Fruit fly (Drosophila melanogaster) whole organism, embryonic: Measurements from ENCODE around the gene Evi5.
A peak's percentile ranks its signal among the peaks of the same experiment; 100 is the strongest.

Source experiments
- ATbp ChIP-seq: fragments of 200-800 bp; sonication (Bioruptor generic); optimal IDR thresholded peaks from 2 replicates; lab custom pipeline; 2017; ENCODE audit warnings: missing biosample characterization, mild to moderate bottlenecking, missing genetic modification characterization, missing genetic modification reagents
- CG10274 ChIP-seq: fragments of 200-800 bp; sonication (Bioruptor generic); optimal IDR thresholded peaks from 3 replicates; lab custom pipeline; 2017; ENCODE audit warnings: missing biosample characterization, mild to moderate bottlenecking, missing genetic modification characterization
- CG11085 ChIP-seq: fragments of 200-800 bp; sonication (Bioruptor generic); IDR thresholded peaks from 2 replicates; pipeline ENCODE4 v1.3.6; 2022; ENCODE audit warnings: missing biosample characterization, missing genetic modification characterization
- CG13296 ChIP-seq: fragments of 200-800 bp; sonication (Bioruptor generic); optimal IDR thresholded peaks from 3 replicates; lab custom pipeline; 2018; ENCODE audit warnings: missing biosample characterization, mild to moderate bottlenecking, missing genetic modification characterization
- CG14014 ChIP-seq: fragments of 200-800 bp; sonication (Bioruptor generic); IDR thresholded peaks from 2 replicates; pipeline ENCODE4 v1.3.6; 2022; ENCODE audit warnings: missing biosample characterization, missing genetic modification characterization
- CG1603 ChIP-seq: fragments of 200-800 bp; sonication (Bioruptor generic); optimal IDR thresholded peaks from 2 replicates; lab custom pipeline; 2019; ENCODE audit warnings: missing biosample characterization, mild to moderate bottlenecking, missing genetic modification characterization, moderate library complexity
- CG1647 ChIP-seq: fragments of 200-800 bp; sonication (Bioruptor generic); optimal IDR thresholded peaks from 3 replicates; lab custom pipeline; 2016; ENCODE audit warnings: missing biosample characterization, missing genetic modification characterization
- CG17385 ChIP-seq: fragments of 200-800 bp; sonication (Bioruptor generic); optimal IDR thresholded peaks from 3 replicates; lab custom pipeline; 2018; ENCODE audit warnings: missing biosample characterization, mild to moderate bottlenecking, missing genetic modification characterization
- CG1792 ChIP-seq: fragments of 200-800 bp; sonication (Bioruptor generic); optimal IDR thresholded peaks from 2 replicates; lab custom pipeline; 2016; ENCODE audit warnings: missing biosample characterization, missing genetic modification characterization
- CG30403 ChIP-seq: fragments of 200-800 bp; sonication (Bioruptor generic); optimal IDR thresholded peaks from 3 replicates; lab custom pipeline; 2016; ENCODE audit warnings: missing biosample characterization, missing genetic modification characterization
- CG3163 ChIP-seq: fragments of 200-800 bp; sonication (Bioruptor generic); optimal IDR thresholded peaks from 3 replicates; lab custom pipeline; 2016; ENCODE audit warnings: missing biosample characterization, missing genetic modification characterization
- CG3995 ChIP-seq: fragments of 200-800 bp; sonication (Bioruptor generic); optimal IDR thresholded peaks from 3 replicates; lab custom pipeline; 2016; ENCODE audit warnings: missing biosample characterization, missing genetic modification characterization
- CG7271 ChIP-seq: fragments of 200-800 bp; sonication (Bioruptor generic); optimal IDR thresholded peaks from 2 replicates; lab custom pipeline; 2018; ENCODE audit warnings: missing biosample characterization, mild to moderate bottlenecking, missing genetic modification characterization, moderate library complexity
- CG8944 ChIP-seq: fragments of 200-800 bp; sonication (Bioruptor generic); optimal IDR thresholded peaks from 3 replicates; lab custom pipeline; 2016; ENCODE audit warnings: missing biosample characterization, missing genetic modification characterization
- CG9932 ChIP-seq: fragments of 200-800 bp; sonication (Bioruptor generic); IDR thresholded peaks from 2 replicates; pipeline ENCODE4 v1.3.6; 2022; ENCODE audit warnings: missing biosample characterization, missing genetic modification characterization
- D19A ChIP-seq: fragments of 200-800 bp; optimal IDR thresholded peaks from 3 replicates; lab custom pipeline; 2019; ENCODE audit warnings: missing biosample characterization, mild to moderate bottlenecking, missing genetic modification characterization, moderate library complexity
- Deaf1 ChIP-seq: fragments of 200-800 bp; optimal IDR thresholded peaks from 3 replicates; lab custom pipeline; 2019; ENCODE audit warnings: missing biosample characterization, mild to moderate bottlenecking, missing genetic modification characterization, moderate library complexity
- Dp ChIP-seq: fragments of 200-800 bp; sonication (Bioruptor generic); optimal IDR thresholded peaks from 2 replicates; lab custom pipeline; 2018; ENCODE audit warnings: missing biosample characterization, mild to moderate bottlenecking, missing genetic modification characterization, moderate library complexity
- Fer3 ChIP-seq: fragments of 200-800 bp; sonication (Bioruptor generic); optimal IDR thresholded peaks from 2 replicates; lab custom pipeline; 2018; ENCODE audit warnings: missing biosample characterization, mild to moderate bottlenecking, missing genetic modification characterization, moderate library complexity
- Gsc ChIP-seq: fragments of 200-800 bp; sonication (Bioruptor generic); IDR thresholded peaks from 2 replicates; pipeline ENCODE4 v1.3.6; 2022; ENCODE audit warnings: missing biosample characterization, missing genetic modification characterization
- Hsf ChIP-seq: fragments of 200-800 bp; sonication (Bioruptor generic); optimal IDR thresholded peaks from 3 replicates; lab custom pipeline; 2016; ENCODE audit warnings: missing biosample characterization, missing genetic modification characterization
- NFAT ChIP-seq: fragments of 200-800 bp; sonication (Bioruptor generic); IDR thresholded peaks from 2 replicates; pipeline ENCODE4 v1.3.6; 2022; ENCODE audit warnings: missing biosample characterization, missing genetic modification characterization
- Xrp1 ChIP-seq: fragments of 200-800 bp; sonication (Bioruptor generic); IDR thresholded peaks from 2 replicates; pipeline ENCODE4 v1.3.6; 2022; ENCODE audit warnings: missing biosample characterization, missing genetic modification characterization
- YL-1 ChIP-seq: fragments of 200-800 bp; sonication (Bioruptor generic); optimal IDR thresholded peaks from 3 replicates; lab custom pipeline; 2017; ENCODE audit warnings: missing biosample characterization, mild to moderate bottlenecking, missing genetic modification characterization
- ase ChIP-seq: fragments of 200-800 bp; sonication (Bioruptor generic); IDR thresholded peaks from 3 replicates; pipeline ENCODE4 v1.3.6; 2022; ENCODE audit warnings: missing biosample characterization, missing genetic modification characterization
- bsh ChIP-seq, 2 experiments: fragments of 200-800 bp; sonication (Bioruptor generic); optimal IDR thresholded peaks; 2 replicates each; lab custom pipeline; 2017 to 2018; ENCODE audit warnings: mild to moderate bottlenecking in 2 of 2, missing biosample characterization in 2 of 2, missing genetic modification characterization in 2 of 2, moderate library complexity in 1 of 2
- cg ChIP-seq: fragments of 200-800 bp; sonication (Bioruptor generic); optimal IDR thresholded peaks from 3 replicates; lab custom pipeline; 2019; ENCODE audit warnings: missing biosample characterization, mild to moderate bottlenecking, missing genetic modification characterization, moderate library complexity
- chinmo ChIP-seq: fragments of 200-800 bp; sonication (Bioruptor generic); IDR thresholded peaks from 4 replicates; pipeline ENCODE4 v1.3.6; 2022; ENCODE audit warnings: missing biosample characterization, missing genetic modification characterization; ENCODE audit not compliant: partially characterized antibody
- chm ChIP-seq: fragments of 200-800 bp; sonication (Bioruptor generic); IDR thresholded peaks from 2 replicates; pipeline ENCODE4 v1.3.6; 2022; ENCODE audit warnings: missing biosample characterization, missing genetic modification characterization
- chn ChIP-seq: fragments of 200-800 bp; sonication (Bioruptor generic); optimal IDR thresholded peaks from 2 replicates; lab custom pipeline; 2016; ENCODE audit warnings: missing biosample characterization, missing genetic modification characterization
- disco-r ChIP-seq: fragments of 200-800 bp; sonication (Bioruptor generic); optimal IDR thresholded peaks from 2 replicates; lab custom pipeline; 2016; ENCODE audit warnings: missing biosample characterization, missing genetic modification characterization
- fd102C ChIP-seq: fragments of 200-800 bp; sonication (Bioruptor generic); optimal IDR thresholded peaks from 2 replicates; lab custom pipeline; 2018; ENCODE audit warnings: missing biosample characterization, mild to moderate bottlenecking, missing genetic modification characterization, moderate library complexity
- fd3F ChIP-seq: fragments of 200-800 bp; sonication (Bioruptor generic); optimal IDR thresholded peaks from 2 replicates; lab custom pipeline; 2018; ENCODE audit warnings: missing biosample characterization, mild to moderate bottlenecking, missing genetic modification characterization, moderate library complexity
- ftz-f1 ChIP-seq: fragments of 200-800 bp; sonication (Bioruptor generic); optimal IDR thresholded peaks from 2 replicates; lab custom pipeline; 2016; ENCODE audit warnings: missing biosample characterization, missing genetic modification characterization
- gsb ChIP-seq: fragments of 200-800 bp; sonication (Bioruptor generic); IDR thresholded peaks from 2 replicates; pipeline ENCODE4 v1.3.6; 2022; ENCODE audit warnings: missing biosample characterization, missing genetic modification characterization
- hkb ChIP-seq, 2 experiments: fragments of 200-800 bp in 1 of 2; fragments of >200 bp in 1 of 2; sonication (Bioruptor generic) in 1 of 2; IDR thresholded peaks in 1 of 2; optimal IDR thresholded peaks in 1 of 2; 2 replicates each; pipeline versions ENCODE4 v1.3.6 to Lab custom; 2017 to 2022; ENCODE audit warnings: missing biosample characterization in 1 of 2, missing genetic modification characterization in 1 of 2
- jigr1 ChIP-seq: fragments of 200-800 bp; sonication (Bioruptor generic); IDR thresholded peaks from 3 replicates; pipeline ENCODE4 v1.3.6; 2022; ENCODE audit warnings: missing biosample characterization, missing genetic modification characterization
- kah ChIP-seq: fragments of 200-800 bp; sonication (Bioruptor generic); optimal IDR thresholded peaks from 2 replicates; lab custom pipeline; 2018; ENCODE audit warnings: missing biosample characterization, mild to moderate bottlenecking, missing genetic modification characterization
- maf-S ChIP-seq: fragments of 200-800 bp; sonication (Bioruptor generic); optimal IDR thresholded peaks from 2 replicates; lab custom pipeline; 2016; ENCODE audit warnings: missing biosample characterization, missing genetic modification characterization
- nom ChIP-seq: fragments of 200-800 bp; sonication (Bioruptor generic); optimal IDR thresholded peaks from 2 replicates; lab custom pipeline; 2017; ENCODE audit warnings: missing biosample characterization, missing genetic modification characterization, mild to moderate bottlenecking, moderate library complexity, missing genetic modification reagents
- oc ChIP-seq: fragments of 200-800 bp; sonication (Bioruptor generic); optimal IDR thresholded peaks from 2 replicates; lab custom pipeline; 2018; ENCODE audit warnings: missing biosample characterization, mild to moderate bottlenecking, missing genetic modification characterization, moderate library complexity
- otp ChIP-seq: fragments of 200-800 bp; sonication (Bioruptor generic); IDR thresholded peaks from 3 replicates; pipeline ENCODE4, ENCODE4 v1.3.6; 2022; ENCODE audit warnings: missing biosample characterization, missing genetic modification characterization
- pho ChIP-seq: fragments of 200-800 bp; sonication (Bioruptor generic); optimal IDR thresholded peaks from 2 replicates; lab custom pipeline; 2016; ENCODE audit warnings: missing biosample characterization, missing genetic modification characterization
- run ChIP-seq: fragments of 200-800 bp; sonication (Bioruptor generic); optimal IDR thresholded peaks from 3 replicates; lab custom pipeline; 2018; ENCODE audit warnings: missing biosample characterization, mild to moderate bottlenecking, missing genetic modification characterization
- sens ChIP-seq: fragments of 200-800 bp; sonication (Bioruptor generic); peaks from one replicate; lab custom pipeline; 2016; ENCODE audit warnings: missing biosample characterization, missing genetic modification characterization
- shn ChIP-seq: fragments of 200-800 bp; sonication (Bioruptor generic); optimal IDR thresholded peaks from 3 replicates; lab custom pipeline; 2016; ENCODE audit warnings: missing biosample characterization, missing genetic modification characterization
- sim ChIP-seq: fragments of 200-800 bp; sonication (Bioruptor generic); IDR thresholded peaks from 2 replicates; pipeline ENCODE4 v1.3.6; 2022; ENCODE audit warnings: missing biosample characterization, missing genetic modification characterization
- sisA ChIP-seq: fragments of 200-800 bp; sonication (Bioruptor generic); IDR thresholded peaks from 2 replicates; pipeline ENCODE4 v1.3.6; 2022; ENCODE audit warnings: missing biosample characterization, missing genetic modification characterization
- stc ChIP-seq: fragments of 200-800 bp; sonication (Bioruptor generic); IDR thresholded peaks from 2 replicates; pipeline ENCODE4 v1.3.6; 2022; ENCODE audit warnings: missing biosample characterization, missing genetic modification characterization
- vnd ChIP-seq: fragments of 200-800 bp; sonication (Bioruptor generic); IDR thresholded peaks from 3 replicates; pipeline ENCODE4 v1.3.6; 2022; ENCODE audit warnings: missing biosample characterization, missing genetic modification characterization; ENCODE audit not compliant: partially characterized antibody
- yki ChIP-seq: fragments of >200 bp; optimal IDR thresholded peaks from 3 replicates; lab custom pipeline; 2018

The Evi5 gene

DNA sequence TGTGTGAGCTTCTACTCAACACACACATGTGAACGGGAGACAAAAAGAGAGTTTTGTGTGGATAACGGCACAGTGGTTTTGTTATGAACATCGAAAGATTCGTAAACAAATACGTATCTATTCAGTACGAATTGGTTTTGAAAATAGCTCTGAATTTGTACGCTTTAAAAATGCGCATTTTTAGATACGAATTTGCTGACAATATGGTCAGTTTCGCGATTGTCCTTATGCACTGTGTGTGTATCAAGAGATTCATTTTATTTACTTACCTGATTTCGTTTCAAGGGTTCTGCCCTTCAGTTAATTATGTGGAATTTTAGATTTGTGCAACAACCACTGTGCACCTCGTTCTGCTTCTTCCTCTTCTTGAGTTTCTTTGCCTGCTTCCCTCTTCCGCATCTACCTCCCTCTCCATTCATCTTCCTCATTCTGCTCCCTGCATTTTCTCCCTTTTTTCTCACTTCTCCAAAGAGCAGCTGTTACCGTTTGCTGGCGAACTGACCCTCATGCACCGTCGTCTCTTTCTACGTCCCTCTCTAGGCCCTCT, 40.6 kb upstream of the Evi5 start (continued):
- no peak; the same call in 1 of the 2 replicates for TF ChIP-seq Gsc (GFP tag; lab: Robert Waterston, UW)
- TF ChIP-seq chn (GFP tag; lab: Kevin White, UChicago): peak; percentile 75
- peak; percentile 73 for TF ChIP-seq D19A (tag; lab: Kevin White, UChicago)
- TF ChIP-seq yki (lab: Kevin White, UChicago): no peak
- peak; percentile 35 for TF ChIP-seq Deaf1 (tag; lab: Kevin White, UChicago)
- TF ChIP-seq fd102C (GFP tag; lab: Kevin White, UChicago): no peak
- TF ChIP-seq maf-S (GFP tag; lab: Kevin White, UChicago): peak; percentile 55
- TF ChIP-seq CG17385 (GFP tag; lab: Kevin White, UChicago): peak; percentile 89
- TF ChIP-seq ATbp (GFP tag; lab: Kevin White, UChicago): peak; percentile 81
- TF ChIP-seq CG3163 (GFP tag; lab: Kevin White, UChicago): peak; percentile 50
- peak; percentile 89 for TF ChIP-seq nom (GFP tag; lab: Kevin White, UChicago)
- TF ChIP-seq CG1603 (tag; lab: Kevin White, UChicago): peak; percentile 86
- TF ChIP-seq stc: no peak
- no peak for TF ChIP-seq chinmo
- TF ChIP-seq ase (GFP tag; lab: Robert Waterston, UW): peak; percentile 40; the same call in 1 of the 3 replicates
- peak; percentile 53 for TF ChIP-seq oc (tag; lab: Kevin White, UChicago)
- TF ChIP-seq vnd (GFP tag; lab: Robert Waterston, UW): no peak
- TF ChIP-seq Dp (GFP tag; lab: Kevin White, UChicago): no peak
- no peak for TF ChIP-seq CG9932 (GFP tag; lab: Robert Waterston, UW)
- no peak for TF ChIP-seq CG11085
- no peak for TF ChIP-seq hkb (optimal IDR thresholded peaks at IDR 0.05; lab: Kevin White, UChicago)
- TF ChIP-seq hkb (GFP tag; IDR thresholded peaks at IDR 0.05; lab: Robert Waterston, UW): peak; percentile 55; the same call in 1 of the 2 replicates
- peak; percentile 21 for TF ChIP-seq CG7271 (tag; lab: Kevin White, UChicago)
- TF ChIP-seq bsh (GFP tag; optimal IDR thresholded peaks at IDR 0.05; lab: Kevin White, UChicago): peak; percentile 88 to 95
- TF ChIP-seq Fer3 (tag; lab: Kevin White, UChicago): peak; percentile 21
- no peak for TF ChIP-seq gsb
- TF ChIP-seq Hsf (GFP tag; lab: Kevin White, UChicago): peak; percentile 83
- TF ChIP-seq CG30403 (GFP tag; lab: Kevin White, UChicago): peak; percentile 66
- TF ChIP-seq CG8944 (GFP tag; lab: Kevin White, UChicago): peak; percentile 63
- TF ChIP-seq kah: peak; percentile 45
- TF ChIP-seq ftz-f1 (GFP tag; lab: Kevin White, UChicago): no peak
- TF ChIP-seq shn: peak; percentile 78
- TF ChIP-seq sim (GFP tag; lab: Robert Waterston, UW): no peak; the same call in 1 of the 2 replicates
- TF ChIP-seq CG10274 (GFP tag; lab: Kevin White, UChicago): no peak
- TF ChIP-seq chm (GFP tag; lab: Robert Waterston, UW): peak; percentile 23; the same call in 1 of the 2 replicates
- TF ChIP-seq NFAT (GFP tag; lab: Robert Waterston, UW): no peak
- TF ChIP-seq cg (GFP tag; lab: Kevin White, UChicago): peak; percentile 59
- 0 out of 3 replicates have a peak, but pooled peaks have one; percentile 20 for TF ChIP-seq jigr1 (GFP tag; lab: Robert Waterston, UW)
- peak; percentile 52 for TF ChIP-seq CG1792 (GFP tag; lab: Kevin White, UChicago)
- peak; percentile 88 for TF ChIP-seq Xrp1 (GFP tag; lab: Robert Waterston, UW)
- peak; percentile 37 for TF ChIP-seq run (tag; lab: Kevin White, UChicago)
- no peak for TF ChIP-seq fd3F (GFP tag; lab: Kevin White, UChicago)
- TF ChIP-seq CG1647 (GFP tag; lab: Kevin White, UChicago): peak; percentile 27
- TF ChIP-seq sens (GFP tag; lab: Kevin White, UChicago): peak; percentile 98
- TF ChIP-seq otp (GFP tag; lab: Robert Waterston, UW): no peak
- TF ChIP-seq CG14014 (GFP tag; lab: Robert Waterston, UW): no peak
- no peak for TF ChIP-seq CG3995 (GFP tag; lab: Kevin White, UChicago)
- TF ChIP-seq CG13296: no peak
- peak; percentile 64 for TF ChIP-seq sisA (GFP tag; lab: Robert Waterston, UW)
- TF ChIP-seq pho (GFP tag; lab: Kevin White, UChicago): peak; percentile 6
- TF ChIP-seq YL-1 (GFP tag; lab: Kevin White, UChicago): peak; percentile 20
- TF ChIP-seq disco-r: peak; percentile 30
